Fruit fly (Drosophila melanogaster): ENCODE measurements around the gene Cpr66D.

Gene Cpr66D

DNA sequence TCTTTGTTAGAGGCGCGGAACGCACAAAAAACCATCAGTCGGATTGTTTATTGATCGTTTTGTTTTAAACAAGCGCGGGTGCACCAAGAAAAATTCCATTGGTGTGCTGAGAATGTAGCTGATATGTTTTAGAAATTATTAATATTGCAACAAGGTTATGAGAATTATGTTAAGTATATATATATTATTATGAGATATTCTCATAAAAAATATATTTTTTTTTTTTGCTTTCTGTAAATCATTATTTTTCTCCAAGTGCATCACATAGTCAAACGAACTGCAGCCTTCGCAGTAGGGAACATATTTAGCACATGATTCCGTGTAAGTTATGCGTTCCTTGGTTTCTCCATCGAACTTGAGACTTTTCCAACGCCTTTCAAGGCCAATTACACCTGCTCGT, 11.3 kb upstream of the Cpr66D start (continued):
- TF ChIP-seq CG15269 (tag; optimal IDR thresholded peaks at IDR 0.05) (peak; percentile 74), Spps (tag; optimal IDR thresholded peaks at IDR 0.05) (peak; percentile 40), Awh (GFP tag; IDR thresholded peaks at IDR 0.05) (peak; percentile 77), CG18011 (GFP tag; optimal IDR thresholded peaks at IDR 0.05) (no peak), Hr39 (optimal IDR thresholded peaks at IDR 0.05) (no peak), CG18476 (GFP tag; optimal IDR thresholded peaks at IDR 0.05) (no peak), CG4854 (GFP tag; optimal IDR thresholded peaks at IDR 0.05) (no peak), CG14014 (GFP tag; IDR thresholded peaks at IDR 0.05) (no peak), B-H2 (GFP tag; optimal IDR thresholded peaks at IDR 0.05) (no peak), tap (tag; optimal IDR thresholded peaks at IDR 0.05) (peak; percentile 58), CG32772 (GFP tag; IDR thresholded peaks at IDR 0.05) (peak; percentile 76), ERR (GFP tag; optimal IDR thresholded peaks at IDR 0.05) (no peak), CG16813 (GFP tag; IDR thresholded peaks at IDR 0.05; ENCODE audit: partially characterized antibody) (no peak), CG12659 (GFP tag; optimal IDR thresholded peaks at IDR 0.05) (peak; percentile 45), Nf-YA (GFP tag; IDR thresholded peaks at IDR 0.05) (peak; percentile 9; the same call in 1 of the 2 replicates), BEAF-32 (GFP tag; optimal IDR thresholded peaks at IDR 0.05) (no peak), Hmx (GFP tag; optimal IDR thresholded peaks at IDR 0.05) (no peak), dysf (GFP tag; IDR thresholded peaks at IDR 0.05) (peak; percentile 88), btn (GFP tag; optimal IDR thresholded peaks at IDR 0.05) (no peak), CG12236 (GFP tag; optimal IDR thresholded peaks at IDR 0.05) (no peak), toy (GFP tag; IDR thresholded peaks at IDR 0.05) (peak; percentile 60; the same call in 1 of the 2 replicates), pfk (GFP tag; optimal IDR thresholded peaks at IDR 0.05) (no peak), bcd (GFP tag; optimal IDR thresholded peaks at IDR 0.05) (peak; percentile 64), fd64A (GFP tag; optimal IDR thresholded peaks at IDR 0.05) (no peak), NK7.1 (GFP tag; optimal IDR thresholded peaks at IDR 0.05) (no peak), Fer2 (tag; optimal IDR thresholded peaks at IDR 0.05) (peak; percentile 42), Drgx (GFP tag; IDR thresholded peaks at IDR 0.05) (no peak), slou (GFP tag; optimal IDR thresholded peaks at IDR 0.05) (peak; percentile 21), CG13894 (tag; optimal IDR thresholded peaks at IDR 0.05) (no peak), bsh (GFP tag; optimal IDR thresholded peaks at IDR 0.05) (peak in 1 of 2 experiments; percentile 78), Usf (GFP tag; optimal IDR thresholded peaks at IDR 0.05) (no peak), crol (GFP tag; IDR thresholded peaks at IDR 0.05) (no peak), CG3995 (GFP tag; optimal IDR thresholded peaks at IDR 0.05) (no peak), gce (GFP tag; IDR thresholded peaks at IDR 0.05) (peak; percentile 65; the same call in 1 of the 3 replicates), CG3847 (GFP tag; IDR thresholded peaks at IDR 0.05) (peak; percentile 32; the same call in 1 of the 2 replicates), wek (GFP tag; optimal IDR thresholded peaks at IDR 0.05) (no peak), CG1647 (GFP tag; optimal IDR thresholded peaks at IDR 0.05) (no peak), CG2120 (GFP tag; optimal IDR thresholded peaks at IDR 0.05) (no peak), so (GFP tag; IDR thresholded peaks at IDR 0.05) (peak; percentile 57; the same call in 1 of the 3 replicates), CG2875 (GFP tag; optimal IDR thresholded peaks at IDR 0.05) (peak; percentile 43), CG34376 (GFP tag; optimal IDR thresholded peaks at IDR 0.05) (no peak), Hand (GFP tag; optimal IDR thresholded peaks at IDR 0.05) (no peak), ftz-f1 (GFP tag; optimal IDR thresholded peaks at IDR 0.05) (no peak), grn (GFP tag; optimal IDR thresholded peaks at IDR 0.05) (no peak), stc (GFP tag; IDR thresholded peaks at IDR 0.05) (peak; percentile 82), CG16779 (GFP tag; IDR thresholded peaks at IDR 0.05) (no peak), Trl (optimal IDR thresholded peaks at IDR 0.05) (no peak), Trl (GFP tag; optimal IDR thresholded peaks at IDR 0.05) (no peak), MESR4 (GFP tag; optimal IDR thresholded peaks at IDR 0.05) (no peak), fru (optimal IDR thresholded peaks at IDR 0.05) (no peak), seq (GFP tag; IDR thresholded peaks at IDR 0.05) (0 out of 2 replicates have a peak, but pooled peaks have one; percentile 27), dmrt99B (tag; optimal IDR thresholded peaks at IDR 0.05) (peak; percentile 86)
